Fruit fly (Drosophila melanogaster) whole organism: ENCODE measurements around the gene MFS3.

ENCODE experiments used
- CG8478 ChIP-seq: fragments of >200 bp; optimal IDR thresholded peaks from 2 replicates; lab custom pipeline; 2018; ENCODE audit warnings: inconsistent platforms
- Dll ChIP-seq: fragments of >200 bp; optimal IDR thresholded peaks from 2 replicates; lab custom pipeline; 2017
- EcR ChIP-seq, 2 experiments: fragments of >200 bp; optimal IDR thresholded peaks; 2 replicates each; lab custom pipeline; 2017; ENCODE audit warnings: missing biosample characterization in 2 of 2, missing genetic modification characterization in 2 of 2, missing genetic modification reagents in 2 of 2
- pan ChIP-seq: fragments of >200 bp; optimal IDR thresholded peaks from 2 replicates; lab custom pipeline; 2017
- psq ChIP-seq: fragments of >200 bp; optimal IDR thresholded peaks from 2 replicates; lab custom pipeline; 2017
- usp ChIP-seq: fragments of >200 bp; optimal IDR thresholded peaks from 2 replicates; lab custom pipeline; 2017; ENCODE audit warnings: missing biosample characterization, missing genetic modification characterization, mixed read lengths

dm6 chr2L:1136993-1137392 lies 6.0 kb upstream of the MFS3 start:
- TF ChIP-seq EcR (GFP tag; optimal IDR thresholded peaks at IDR 0.05; lab: Kevin White, UChicago) (no peak), pan (lab: Kevin White, UChicago) (no peak), psq (lab: Kevin White, UChicago) (no peak), CG8478 (lab: Kevin White, UChicago) (no peak), Dll (lab: Kevin White, UChicago) (no peak), usp (GFP tag; lab: Kevin White, UChicago) (no peak)
